Fruit fly (Drosophila melanogaster) S2 (cell line): Measurements from ENCODE around the gene CG32266.

Experiments
- CG8478 ChIP-seq: fragments of >200 bp; optimal IDR thresholded peaks from 2 replicates; lab custom pipeline; 2018
- CTCF ChIP-seq, 2 experiments: fragments of >200 bp; optimal IDR thresholded peaks; 2 replicates each; lab custom pipeline; 2018

CG32266 gene

DNA sequence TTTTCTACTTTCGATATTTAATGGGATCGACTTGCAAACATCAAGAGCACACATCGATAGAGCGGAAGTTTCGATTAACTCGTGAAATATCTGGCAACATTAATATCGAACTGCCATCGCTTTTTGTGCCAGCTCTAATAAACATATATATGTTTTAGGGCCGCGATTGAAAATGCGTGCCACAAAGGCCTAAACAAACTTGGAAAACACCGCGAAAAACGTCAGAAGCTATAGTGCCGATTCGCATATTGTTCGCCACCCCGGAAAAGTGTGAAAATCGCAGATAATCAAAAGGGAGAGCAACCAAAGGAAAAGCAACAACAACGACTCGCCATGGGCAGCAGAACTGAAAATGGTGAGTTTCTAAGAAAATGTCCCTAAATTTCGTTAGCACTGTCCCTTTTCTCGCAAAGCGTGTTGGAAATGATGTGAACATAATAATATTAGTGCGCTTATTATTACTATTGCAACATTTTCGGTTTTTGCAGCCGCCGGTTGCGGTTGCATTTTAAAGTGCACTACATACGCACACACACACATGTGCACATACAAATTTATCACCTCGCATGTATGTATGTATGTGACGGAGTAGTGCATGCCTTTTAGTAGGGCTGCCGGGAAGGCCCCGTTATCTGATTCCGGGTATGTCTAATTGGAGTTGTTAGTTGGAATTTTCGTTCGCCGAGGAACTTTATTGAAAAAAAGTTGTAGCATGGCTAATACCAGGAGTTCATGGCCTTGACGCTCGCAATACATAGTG is 28.1 kb downstream of the CG32266 start, which contains the start of gene enc:
enc (plus strand) TSS at position 114 of the 760 bp plus-strand sequence.
- TF ChIP-seq CG8478 (lab: Kevin White, UChicago) (no peak), CTCF (optimal IDR thresholded peaks at IDR 0.05; lab: Kevin White, UChicago) (peak in 1 of 2 experiments; percentile 20)

DNA sequence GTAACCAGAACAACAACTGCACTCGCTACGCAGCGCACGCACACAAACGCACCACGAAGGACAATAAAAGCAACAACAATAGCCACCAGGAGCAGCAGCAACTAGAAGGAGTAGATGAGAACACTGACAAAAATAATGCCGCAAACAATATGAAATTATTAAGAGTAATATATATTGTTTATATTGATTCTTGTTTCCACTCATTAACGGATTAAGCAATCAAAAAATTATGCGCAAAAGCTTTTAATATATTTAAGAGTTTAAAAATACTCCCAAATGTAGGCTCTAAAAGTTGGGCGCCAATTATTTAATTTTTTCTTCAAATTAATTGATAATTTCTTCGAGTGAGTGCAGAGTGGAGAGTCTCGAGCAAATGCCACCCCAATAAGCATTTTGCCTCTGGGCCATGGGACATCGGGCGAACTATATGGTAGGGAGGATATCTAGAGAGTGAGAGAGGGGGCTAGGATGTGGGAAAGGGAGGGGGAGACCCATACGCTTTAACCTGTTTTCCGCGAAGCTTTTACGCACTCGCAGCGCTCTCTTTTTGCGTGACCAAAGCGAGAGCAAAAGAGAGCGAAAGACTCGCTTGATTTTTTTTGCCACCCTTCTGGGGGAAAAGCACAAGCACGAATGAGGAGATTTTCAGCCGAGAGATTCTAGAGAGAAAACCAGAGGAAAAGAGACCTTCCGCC is 34.3 kb downstream of the CG32266 start, which contains the start of gene Rdh:
Rdh (plus strand) TSS at position 660 of the 695 bp plus-strand sequence.
- no peak for TF ChIP-seq CTCF (optimal IDR thresholded peaks at IDR 0.05; lab: Kevin White, UChicago)
- TF ChIP-seq CG8478 (lab: Kevin White, UChicago), result no peak

DNA sequence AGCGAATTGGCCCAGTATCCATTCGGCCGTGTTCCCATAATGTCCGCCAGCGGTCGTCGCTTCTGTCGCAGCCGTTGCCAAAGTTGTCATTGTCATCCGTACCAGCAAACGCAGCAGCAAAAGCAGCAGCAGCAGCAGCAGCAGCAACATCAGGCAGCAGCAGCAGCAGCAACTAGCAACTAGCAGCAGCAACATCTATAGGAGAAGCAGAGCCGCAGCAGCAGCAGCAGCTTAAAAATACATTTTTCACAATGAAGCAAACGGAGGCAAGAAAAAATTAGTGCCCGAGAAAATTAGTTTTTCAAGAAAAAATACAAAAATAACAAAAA is 34.8 kb downstream of the CG32266 start:
- TF ChIP-seq CTCF (optimal IDR thresholded peaks at IDR 0.05; lab: Kevin White, UChicago) (no peak), CG8478 (lab: Kevin White, UChicago) (no peak)

DNA sequence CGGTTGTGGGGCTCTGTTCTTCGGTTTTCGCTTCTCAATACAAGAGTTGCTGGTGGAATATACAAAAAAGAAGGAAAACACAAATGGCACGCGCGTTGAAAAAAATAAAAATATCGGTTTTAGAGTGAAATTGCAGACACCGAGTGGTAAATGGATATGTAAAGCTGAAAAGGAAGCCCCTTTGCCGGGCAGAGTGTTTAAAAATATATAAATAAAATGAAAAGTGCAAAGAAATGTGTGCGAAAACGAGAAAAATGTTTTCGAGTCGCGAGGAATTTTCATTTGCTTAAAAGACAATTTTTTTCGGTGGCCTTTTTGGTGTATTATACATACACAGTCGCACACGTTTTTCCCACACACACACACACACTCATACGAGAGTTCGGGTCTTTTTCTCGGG is 35.3 kb downstream of the CG32266 start:
- TF ChIP-seq CTCF (optimal IDR thresholded peaks at IDR 0.05; lab: Kevin White, UChicago) (no peak), CG8478 (lab: Kevin White, UChicago) (no peak)

DNA sequence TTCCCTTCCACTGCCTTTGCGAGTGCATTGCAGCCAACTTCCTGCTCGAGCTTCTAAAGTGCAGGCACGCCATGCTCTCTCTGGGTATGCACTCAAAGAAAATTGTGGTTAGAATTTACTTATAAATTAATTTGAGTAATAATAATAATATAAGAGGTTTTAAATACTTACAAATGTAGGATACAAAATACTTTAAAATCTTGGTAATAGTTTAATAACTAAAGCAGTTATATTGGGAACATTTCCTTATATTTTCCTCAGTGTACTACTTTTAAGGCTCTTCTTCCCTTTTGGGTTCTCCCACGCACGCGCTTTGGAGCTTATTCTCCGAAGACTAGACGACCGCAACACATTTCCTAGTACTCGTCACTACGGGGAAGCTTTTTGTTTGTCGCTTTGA is 35.9 kb downstream of the CG32266 start:
- TF ChIP-seq CTCF (optimal IDR thresholded peaks at IDR 0.05; lab: Kevin White, UChicago), result no peak
- no peak for TF ChIP-seq CG8478 (lab: Kevin White, UChicago)

DNA sequence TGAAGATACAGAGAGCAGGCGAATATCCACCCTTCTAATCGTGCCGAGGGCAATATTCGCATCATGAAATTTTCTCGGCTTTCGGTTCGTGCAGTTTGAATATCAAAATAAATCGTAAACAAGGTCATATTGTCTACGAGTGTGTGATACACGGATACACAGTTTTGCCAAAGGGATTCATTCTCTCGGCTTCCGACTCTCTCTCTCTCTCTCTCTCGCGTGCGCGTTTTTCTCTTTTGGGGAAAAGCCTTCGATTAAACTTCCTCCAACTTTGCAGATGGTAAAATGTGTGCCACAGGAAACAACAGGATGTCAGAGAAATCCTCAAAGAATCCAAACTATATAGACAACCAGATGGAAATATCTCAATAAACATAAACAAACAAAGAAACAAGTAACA is 37.5 kb downstream of the CG32266 start:
- no peak for TF ChIP-seq CG8478 (lab: Kevin White, UChicago)
- no peak for TF ChIP-seq CTCF (optimal IDR thresholded peaks at IDR 0.05; lab: Kevin White, UChicago)
